Fruit fly (Drosophila melanogaster) whole organism, embryonic: ENCODE results near the gene aph-1.

Source experiments
- Abd-B ChIP-seq: fragments of 200-800 bp; sonication (Bioruptor generic); optimal IDR thresholded peaks from 2 replicates; lab custom pipeline; 2018; ENCODE audit warnings: missing biosample characterization, mild to moderate bottlenecking, missing genetic modification characterization, moderate library complexity
- Antp ChIP-seq: fragments of 200-800 bp; sonication (Bioruptor generic); optimal IDR thresholded peaks from 3 replicates; lab custom pipeline; 2016; ENCODE audit warnings: missing biosample characterization, missing genetic modification characterization
- CG10565 ChIP-seq: fragments of 200-800 bp; sonication (Bioruptor generic); optimal IDR thresholded peaks from 3 replicates; lab custom pipeline; 2016; ENCODE audit warnings: missing biosample characterization, mild to moderate bottlenecking, missing genetic modification characterization
- CG11504 ChIP-seq: fragments of 200-800 bp; sonication (Bioruptor generic); optimal IDR thresholded peaks from 3 replicates; lab custom pipeline; 2019; ENCODE audit warnings: missing biosample characterization, mild to moderate bottlenecking, missing genetic modification characterization, moderate library complexity
- CG18011 ChIP-seq: fragments of 200-800 bp; sonication (Bioruptor generic); optimal IDR thresholded peaks from 2 replicates; lab custom pipeline; 2017; ENCODE audit warnings: missing biosample characterization, missing genetic modification characterization, mild to moderate bottlenecking, moderate library complexity, missing genotype
- CG30020 ChIP-seq: fragments of 200-800 bp; optimal IDR thresholded peaks from 2 replicates; lab custom pipeline; 2019; ENCODE audit warnings: missing biosample characterization, mild to moderate bottlenecking, missing genetic modification characterization, moderate library complexity
- CG3065 ChIP-seq: fragments of 200-800 bp; sonication (Bioruptor generic); optimal IDR thresholded peaks from 2 replicates; lab custom pipeline; 2016; ENCODE audit warnings: missing biosample characterization, missing genetic modification characterization
- CG31441 ChIP-seq: fragments of 200-800 bp; sonication (Bioruptor generic); IDR thresholded peaks from 2 replicates; pipeline ENCODE4 v1.3.6; 2022; ENCODE audit warnings: missing biosample characterization, missing genetic modification characterization
- CG32772 ChIP-seq: fragments of 200-800 bp; sonication (Bioruptor generic); IDR thresholded peaks from 2 replicates; pipeline ENCODE4 v1.3.6; 2022; ENCODE audit warnings: missing biosample characterization, missing genetic modification characterization
- CG3847 ChIP-seq: fragments of 200-800 bp; sonication (Bioruptor generic); IDR thresholded peaks from 2 replicates; pipeline ENCODE4 v1.3.6; 2022; ENCODE audit warnings: missing biosample characterization, missing genetic modification characterization
- CG4730 ChIP-seq: fragments of 200-800 bp; sonication (Bioruptor generic); IDR thresholded peaks from 2 replicates; pipeline ENCODE4 v1.3.6; 2022; ENCODE audit warnings: missing biosample characterization, missing genetic modification characterization
- CG6689 ChIP-seq: fragments of 200-800 bp; sonication (Bioruptor generic); IDR thresholded peaks from 2 replicates; pipeline ENCODE4 v1.3.6; 2022; ENCODE audit warnings: missing biosample characterization, missing genetic modification characterization
- CG6765 ChIP-seq: fragments of 200-800 bp; sonication (Bioruptor generic); optimal IDR thresholded peaks from 3 replicates; lab custom pipeline; 2017; ENCODE audit warnings: missing biosample characterization, mild to moderate bottlenecking, missing genetic modification characterization
- CG6813 ChIP-seq: fragments of 200-800 bp; sonication (Bioruptor generic); optimal IDR thresholded peaks from 2 replicates; lab custom pipeline; 2017; ENCODE audit warnings: missing biosample characterization, missing genetic modification characterization, mild to moderate bottlenecking, moderate library complexity, missing genetic modification reagents
- CG7839 ChIP-seq: fragments of 200-800 bp; sonication (Bioruptor generic); optimal IDR thresholded peaks from 3 replicates; lab custom pipeline; 2018; ENCODE audit warnings: missing biosample characterization, mild to moderate bottlenecking, missing genetic modification characterization, moderate library complexity
- CG8765 ChIP-seq: fragments of 200-800 bp; sonication (Bioruptor generic); IDR thresholded peaks from 2 replicates; pipeline ENCODE4 v1.3.6; 2022; ENCODE audit warnings: missing biosample characterization, missing genetic modification characterization
- CG9437 ChIP-seq: fragments of 200-800 bp; sonication (Bioruptor generic); optimal IDR thresholded peaks from 2 replicates; lab custom pipeline; 2018; ENCODE audit warnings: missing biosample characterization, mild to moderate bottlenecking, missing genetic modification characterization
- CG9932 ChIP-seq: fragments of 200-800 bp; sonication (Bioruptor generic); IDR thresholded peaks from 2 replicates; pipeline ENCODE4 v1.3.6; 2022; ENCODE audit warnings: missing biosample characterization, missing genetic modification characterization
- CTCF ChIP-seq: fragments of 200-800 bp; sonication (Bioruptor generic); optimal IDR thresholded peaks from 2 replicates; lab custom pipeline; 2017; ENCODE audit warnings: missing biosample characterization, mild to moderate bottlenecking, missing genetic modification characterization, moderate library complexity
- Deaf1 ChIP-seq: fragments of 200-800 bp; optimal IDR thresholded peaks from 3 replicates; lab custom pipeline; 2019; ENCODE audit warnings: missing biosample characterization, mild to moderate bottlenecking, missing genetic modification characterization, moderate library complexity
- Ets97D ChIP-seq: fragments of 200-800 bp; sonication (Bioruptor generic); optimal IDR thresholded peaks from 3 replicates; lab custom pipeline; 2016; ENCODE audit warnings: missing biosample characterization, missing genetic modification characterization
- HHEX ChIP-seq: fragments of 200-800 bp; sonication (Bioruptor generic); optimal IDR thresholded peaks from 3 replicates; lab custom pipeline; 2017; ENCODE audit warnings: missing biosample characterization, mild to moderate bottlenecking, missing genetic modification characterization, missing genetic modification reagents
- NfI ChIP-seq: fragments of 200-800 bp; sonication (Bioruptor generic); optimal IDR thresholded peaks from 3 replicates; lab custom pipeline; 2018; ENCODE audit warnings: missing biosample characterization, mild to moderate bottlenecking, missing genetic modification characterization, moderate library complexity
- PHDP ChIP-seq: fragments of 200-800 bp; sonication (Bioruptor generic); optimal IDR thresholded peaks from 3 replicates; lab custom pipeline; 2018; ENCODE audit warnings: missing biosample characterization, mild to moderate bottlenecking, missing genetic modification characterization, moderate library complexity
- Sry-δ ChIP-seq: fragments of 200-800 bp; sonication (Bioruptor generic); optimal IDR thresholded peaks from 2 replicates; lab custom pipeline; 2016; ENCODE audit warnings: missing biosample characterization, missing genetic modification characterization
- bbx ChIP-seq: fragments of 200-800 bp; sonication (Bioruptor generic); IDR thresholded peaks from 2 replicates; pipeline ENCODE4 v1.3.6; 2022; ENCODE audit warnings: missing biosample characterization, missing genetic modification characterization; ENCODE audit not compliant: partially characterized antibody
- bigmax ChIP-seq: fragments of 200-800 bp; sonication (Bioruptor generic); optimal IDR thresholded peaks from 2 replicates; lab custom pipeline; 2018; ENCODE audit warnings: missing biosample characterization, mild to moderate bottlenecking, missing genetic modification characterization
- btn ChIP-seq: fragments of 200-800 bp; sonication (Bioruptor generic); optimal IDR thresholded peaks from 2 replicates; lab custom pipeline; 2016; ENCODE audit warnings: missing biosample characterization, missing genetic modification characterization
- cg ChIP-seq: fragments of 200-800 bp; sonication (Bioruptor generic); optimal IDR thresholded peaks from 3 replicates; lab custom pipeline; 2019; ENCODE audit warnings: missing biosample characterization, mild to moderate bottlenecking, missing genetic modification characterization, moderate library complexity
- disco-r ChIP-seq: fragments of 200-800 bp; sonication (Bioruptor generic); optimal IDR thresholded peaks from 2 replicates; lab custom pipeline; 2016; ENCODE audit warnings: missing biosample characterization, missing genetic modification characterization
- dmrt11E ChIP-seq: fragments of 200-800 bp; sonication (Bioruptor generic); optimal IDR thresholded peaks from 3 replicates; lab custom pipeline; 2018; ENCODE audit warnings: missing biosample characterization, mild to moderate bottlenecking, missing genetic modification characterization, moderate library complexity
- dmrt99B ChIP-seq: fragments of 200-800 bp; sonication (Bioruptor generic); optimal IDR thresholded peaks from 2 replicates; lab custom pipeline; 2018; ENCODE audit warnings: missing biosample characterization, mild to moderate bottlenecking, missing genetic modification characterization, moderate library complexity
- ems ChIP-seq: fragments of 200-800 bp; sonication (Bioruptor generic); optimal IDR thresholded peaks from 3 replicates; lab custom pipeline; 2016; ENCODE audit warnings: missing biosample characterization, missing genetic modification characterization
- esg ChIP-seq: fragments of 200-800 bp; sonication (Bioruptor generic); conservative IDR thresholded peaks from 2 replicates; pipeline ENCODE4 v1.3.6; 2022; ENCODE audit warnings: missing biosample characterization, missing genetic modification characterization
- fd96Cb ChIP-seq: fragments of 200-800 bp; sonication (Bioruptor generic); optimal IDR thresholded peaks from 2 replicates; lab custom pipeline; 2018; ENCODE audit warnings: missing biosample characterization, mild to moderate bottlenecking, missing genetic modification characterization, moderate library complexity
- gfzf ChIP-seq: fragments of 200-800 bp; sonication (Bioruptor generic); optimal IDR thresholded peaks from 2 replicates; lab custom pipeline; 2016; ENCODE audit warnings: missing biosample characterization, mild to moderate bottlenecking, missing genetic modification characterization, moderate library complexity
- gsb-n ChIP-seq: fragments of 200-800 bp; sonication (Bioruptor generic); optimal IDR thresholded peaks from 3 replicates; lab custom pipeline; 2018; ENCODE audit warnings: missing biosample characterization, mild to moderate bottlenecking, missing genetic modification characterization
- hbn ChIP-seq: fragments of 200-800 bp; sonication (Bioruptor generic); IDR thresholded peaks from 2 replicates; pipeline ENCODE4 v1.3.6; 2022; ENCODE audit warnings: missing biosample characterization, missing genetic modification characterization; ENCODE audit not compliant: partially characterized antibody
- jigr1 ChIP-seq: fragments of 200-800 bp; sonication (Bioruptor generic); IDR thresholded peaks from 3 replicates; pipeline ENCODE4 v1.3.6; 2022; ENCODE audit warnings: missing biosample characterization, missing genetic modification characterization
- mld ChIP-seq: fragments of 200-800 bp; sonication (Bioruptor generic); IDR thresholded peaks from 3 replicates; pipeline ENCODE4 v1.3.6; 2022; ENCODE audit warnings: missing biosample characterization, missing genetic modification characterization; ENCODE audit not compliant: partially characterized antibody
- row ChIP-seq: fragments of 200-800 bp; sonication (Bioruptor generic); IDR thresholded peaks from 3 replicates; pipeline ENCODE4 v1.3.6; 2022; ENCODE audit warnings: missing biosample characterization, missing genetic modification characterization
- sd ChIP-seq: fragments of 200-800 bp; sonication (Bioruptor generic); optimal IDR thresholded peaks from 3 replicates; lab custom pipeline; 2018; ENCODE audit warnings: missing biosample characterization, mild to moderate bottlenecking, missing genetic modification characterization, moderate library complexity
- sens ChIP-seq: fragments of 200-800 bp; sonication (Bioruptor generic); peaks from one replicate; lab custom pipeline; 2016; ENCODE audit warnings: missing biosample characterization, missing genetic modification characterization
- slbo ChIP-seq: fragments of 200-800 bp; sonication (Bioruptor generic); IDR thresholded peaks from 2 replicates; pipeline ENCODE4 v1.3.6; 2022; ENCODE audit warnings: missing biosample characterization, missing genetic modification characterization
- tll ChIP-seq, 2 experiments: fragments of 200-800 bp in 1 of 2; fragments of >200 bp in 1 of 2; sonication (Bioruptor generic) in 1 of 2; optimal IDR thresholded peaks; 2 replicates each; lab custom pipeline; 2017 to 2019; ENCODE audit warnings: missing biosample characterization in 2 of 2, missing genetic modification characterization in 2 of 2, mild to moderate bottlenecking in 1 of 2, moderate library complexity in 1 of 2
- trh ChIP-seq: fragments of 200-800 bp; sonication (Bioruptor generic); optimal IDR thresholded peaks from 2 replicates; lab custom pipeline; 2016; ENCODE audit warnings: missing biosample characterization, missing genetic modification characterization
- vnd ChIP-seq: fragments of 200-800 bp; sonication (Bioruptor generic); IDR thresholded peaks from 3 replicates; pipeline ENCODE4 v1.3.6; 2022; ENCODE audit warnings: missing biosample characterization, missing genetic modification characterization; ENCODE audit not compliant: partially characterized antibody
- zf30C ChIP-seq: fragments of 200-800 bp; sonication (Bioruptor generic); optimal IDR thresholded peaks from 3 replicates; lab custom pipeline; 2018; ENCODE audit warnings: missing biosample characterization, mild to moderate bottlenecking, missing genetic modification characterization

The aph-1 gene

dm6 chr2L:2767627-2768026 is 1.6 kb downstream of the aph-1 start, which contains the start of the genes Taf10b and Taf10 (continued):
- TF ChIP-seq bbx, result peak; percentile 89
- TF ChIP-seq Ets97D, result peak; percentile 18
- peak; percentile 70 for TF ChIP-seq vnd
- TF ChIP-seq cg (GFP tag; lab: Kevin White, UChicago), result peak; percentile 73

- TF ChIP-seq CTCF (GFP tag; lab: Kevin White, UChicago) (peak; percentile 54), esg (GFP tag; lab: Robert Waterston, UW) (no peak), CG8765 (GFP tag; lab: Robert Waterston, UW) (no peak), btn (GFP tag; lab: Kevin White, UChicago) (no peak), CG3065 (GFP tag; lab: Kevin White, UChicago) (no peak), trh (GFP tag; lab: Kevin White, UChicago) (no peak), sd (tag; lab: Kevin White, UChicago) (peak; percentile 84), hbn (GFP tag; lab: Robert Waterston, UW) (no peak), bigmax (no peak), zf30C (GFP tag; lab: Kevin White, UChicago) (peak; percentile 6), row (GFP tag; lab: Robert Waterston, UW) (peak; percentile 47), ems (peak; percentile 25), CG32772 (GFP tag; lab: Robert Waterston, UW) (no peak), NfI (GFP tag; lab: Kevin White, UChicago) (peak; percentile 24), CG7839 (tag; lab: Kevin White, UChicago) (peak; percentile 40), fd96Cb (tag; lab: Kevin White, UChicago) (no peak), dmrt99B (no peak), CG6689 (GFP tag; lab: Robert Waterston, UW) (peak; percentile 18; the same call in 1 of the 2 replicates), CG6765 (GFP tag; lab: Kevin White, UChicago) (no peak), Abd-B (peak; percentile 21), CG30020 (peak; percentile 72), gsb-n (tag; lab: Kevin White, UChicago) (peak; percentile 28), CG11504 (tag; lab: Kevin White, UChicago) (peak; percentile 50), jigr1 (GFP tag; lab: Robert Waterston, UW) (peak; percentile 80; the same call in 1 of the 3 replicates), Sry-δ (GFP tag; lab: Kevin White, UChicago) (peak; percentile 41), sens (GFP tag; lab: Kevin White, UChicago) (peak; percentile 86), Deaf1 (tag; lab: Kevin White, UChicago) (peak; percentile 60), CG9437 (GFP tag; lab: Kevin White, UChicago) (peak; percentile 31), CG10565 (GFP tag; lab: Kevin White, UChicago) (no peak), slbo (GFP tag; lab: Robert Waterston, UW) (peak; percentile 9; the same call in 1 of the 2 replicates), tll (GFP tag; optimal IDR thresholded peaks at IDR 0.05; lab: Kevin White, UChicago) (peak in 1 of 2 experiments; percentile 3), disco-r (no peak), PHDP (peak; percentile 17), Antp (GFP tag; lab: Kevin White, UChicago) (no peak), gfzf (peak; percentile 91), dmrt11E (tag; lab: Kevin White, UChicago) (peak; percentile 6), CG31441 (peak; percentile 34; the same call in 1 of the 2 replicates), CG6813 (GFP tag; lab: Kevin White, UChicago) (no peak), CG3847 (GFP tag; lab: Robert Waterston, UW) (peak; percentile 84), CG4730 (GFP tag; lab: Robert Waterston, UW) (no peak), Ets97D (peak; percentile 45), HHEX (GFP tag; lab: Kevin White, UChicago) (no peak), CG9932 (GFP tag; lab: Robert Waterston, UW) (peak; percentile 33; the same call in 1 of the 2 replicates), CG18011 (GFP tag; lab: Kevin White, UChicago) (no peak), mld (no peak)
These were observed 3.6 kb downstream of the aph-1 start, which contains the start of the genes colt and HINT1 for dm6 chr2L:2769476-2770185. colt (minus strand) TSS chr2L:2770069. HINT1 (plus strand) TSS chr2L:2770135.
